Worm (Caenorhabditis elegans): ENCODE measurements around the gene pbo-6.

Gene pbo-6

ce11 chrX:17390531-17390930 lies 38.3 kb upstream of the pbo-6 start:
- TF ChIP-seq nhr-237 (tag; optimal IDR thresholded peaks at IDR 0.05) (no peak), ztf-11 (tag; optimal IDR thresholded peaks at IDR 0.05) (no peak), peb-1 (tag; optimal IDR thresholded peaks at IDR 0.05) (no peak), ama-1 (optimal IDR thresholded peaks at IDR 0.05) (no peak), gmeb-1 (tag; optimal IDR thresholded peaks at IDR 0.05) (no peak), ZK546.5 (tag; optimal IDR thresholded peaks at IDR 0.05) (no peak), unc-39 (tag; optimal IDR thresholded peaks at IDR 0.05) (no peak)

- no peak for TF ChIP-seq snpc-4 (tag; optimal IDR thresholded peaks at IDR 0.05)
- no peak for TF ChIP-seq skn-1 (tag; optimal IDR thresholded peaks at IDR 0.05)
- TF ChIP-seq nhr-12 (tag; optimal IDR thresholded peaks at IDR 0.05), result no peak
- TF ChIP-seq egl-27 (tag; optimal IDR thresholded peaks at IDR 0.05), result no peak
- TF ChIP-seq sma-3 (GFP tag; optimal IDR thresholded peaks at IDR 0.05), result no peak
- no peak for TF ChIP-seq dmd-4 (tag; optimal IDR thresholded peaks at IDR 0.05)
- TF ChIP-seq mbf-1 (tag; optimal IDR thresholded peaks at IDR 0.05), result no peak
- TF ChIP-seq fos-1 (tag; optimal IDR thresholded peaks at IDR 0.05), result no peak
- no peak for TF ChIP-seq elt-3 (tag; optimal IDR thresholded peaks at IDR 0.05)
- no peak for TF ChIP-seq gmeb-1 (tag; optimal IDR thresholded peaks at IDR 0.05)
- no peak for TF ChIP-seq Y55F3AM.14 (GFP tag; optimal IDR thresholded peaks at IDR 0.05)
- no peak for TF ChIP-seq lin-13 (GFP tag; optimal IDR thresholded peaks at IDR 0.05)
- TF ChIP-seq sma-9 (GFP tag; optimal IDR thresholded peaks at IDR 0.05), result no peak
- TF ChIP-seq sma-9 (tag; optimal IDR thresholded peaks at IDR 0.05), result no peak
- no peak for TF ChIP-seq nhr-11 (tag; optimal IDR thresholded peaks at IDR 0.05)
- TF ChIP-seq nhr-23 (tag; optimal IDR thresholded peaks at IDR 0.05), result no peak
These were observed 37.3 kb upstream of the pbo-6 start, which contains the start of gene F10D7.5 for ce11 chrX:17391515-17391914. TSS of gene F10D7.5 (minus strand) at chrX:17391615.

ce11 chrX:17392182-17392581 lies 36.7 kb upstream of the pbo-6 start:
- TF ChIP-seq aly-2 (tag; optimal IDR thresholded peaks at IDR 0.05) (no peak), sem-4 (tag; optimal IDR thresholded peaks at IDR 0.05) (peak; percentile 71), ceh-16 (tag; optimal IDR thresholded peaks at IDR 0.05) (peak; percentile 1), nhr-10 (tag; optimal IDR thresholded peaks at IDR 0.05) (no peak), peb-1 (tag; optimal IDR thresholded peaks at IDR 0.05) (no peak), mdl-1 (tag; optimal IDR thresholded peaks at IDR 0.05) (peak in 1 of 2 experiments; percentile 24), nhr-6 (tag; optimal IDR thresholded peaks at IDR 0.05) (peak; percentile 25), Y55F3AM.14 (GFP tag; optimal IDR thresholded peaks at IDR 0.05) (no peak), nhr-23 (tag; optimal IDR thresholded peaks at IDR 0.05) (no peak), zag-1 (tag; optimal IDR thresholded peaks at IDR 0.05) (peak; percentile 42), gmeb-1 (tag; optimal IDR thresholded peaks at IDR 0.05) (peak; percentile 39), ztf-4 (tag; optimal IDR thresholded peaks at IDR 0.05) (peak; percentile 48), R02D3.7 (tag; optimal IDR thresholded peaks at IDR 0.05) (no peak), ztf-1 (GFP tag; conservative IDR thresholded peaks at IDR 0.05) (no peak), nhr-129 (tag; optimal IDR thresholded peaks at IDR 0.05) (peak; percentile 83), nhr-25 (tag; optimal IDR thresholded peaks at IDR 0.05) (peak; percentile 68), lsy-2 (tag; optimal IDR thresholded peaks at IDR 0.05) (peak; percentile 35 to 75), unc-62 (GFP tag; optimal IDR thresholded peaks at IDR 0.05) (no peak), ztf-11 (tag; optimal IDR thresholded peaks at IDR 0.05) (no peak), mab-5 (tag; optimal IDR thresholded peaks at IDR 0.05) (peak; percentile 49), unc-39 (tag; optimal IDR thresholded peaks at IDR 0.05) (no peak), nhr-12 (tag; optimal IDR thresholded peaks at IDR 0.05) (no peak), alr-1 (tag; optimal IDR thresholded peaks at IDR 0.05) (no peak), blmp-1 (tag; optimal IDR thresholded peaks at IDR 0.05; ENCODE audit: insufficient read depth) (peak; percentile 26), elt-1 (tag; optimal IDR thresholded peaks at IDR 0.05) (no peak), C34F6.9 (tag; optimal IDR thresholded peaks at IDR 0.05) (peak; percentile 85), egl-27 (tag; optimal IDR thresholded peaks at IDR 0.05) (no peak), nhr-21 (tag; optimal IDR thresholded peaks at IDR 0.05) (peak; percentile 32), nhr-237 (tag; optimal IDR thresholded peaks at IDR 0.05) (no peak), F13H6.1 (tag; optimal IDR thresholded peaks at IDR 0.05) (peak; percentile 74), elt-3 (tag; optimal IDR thresholded peaks at IDR 0.05) (no peak), unc-55 (GFP tag; optimal IDR thresholded peaks at IDR 0.05) (peak; percentile 86), snpc-4 (tag; optimal IDR thresholded peaks at IDR 0.05) (peak; percentile 39), nhr-77 (tag; optimal IDR thresholded peaks at IDR 0.05) (no peak), mbf-1 (tag; optimal IDR thresholded peaks at IDR 0.05) (no peak), sma-9 (GFP tag; optimal IDR thresholded peaks at IDR 0.05) (peak; percentile 85), sma-9 (tag; optimal IDR thresholded peaks at IDR 0.05) (no peak), fos-1 (tag; optimal IDR thresholded peaks at IDR 0.05) (peak; percentile 70), lin-11 (tag; optimal IDR thresholded peaks at IDR 0.05) (peak; percentile 65), sma-3 (GFP tag; optimal IDR thresholded peaks at IDR 0.05) (peak; percentile 80), lin-13 (GFP tag; optimal IDR thresholded peaks at IDR 0.05) (peak; percentile 68), crh-2 (tag; optimal IDR thresholded peaks at IDR 0.05) (peak; percentile 78), ceh-82 (tag; optimal IDR thresholded peaks at IDR 0.05) (no peak)
